Worm (Caenorhabditis elegans): Measurements from ENCODE around the gene asp-14.

ce11 chrX:6448866-6449400, 2.5 kb upstream of the asp-14 start, which contains the start of gene fah-1:
- no peak for TF ChIP-seq ces-1 (GFP tag; optimal IDR thresholded peaks at IDR 0.05)
- peak; percentile 1 for TF ChIP-seq skn-1 (tag; optimal IDR thresholded peaks at IDR 0.05)

Data from whole organism, L1 larva.